Worm (Caenorhabditis elegans) whole organism, midembryonic: ENCODE measurements around the gene taf-3.

Experiments used
- T22C8.4 ChIP-seq: fragments of 200-800 bp; sonication (Bioruptor generic); IDR thresholded peaks from 2 replicates; pipeline ENCODE4 v1.3.6; 2022; ENCODE audit warnings: missing genetic modification characterization, missing compliant biosample characterization
- cog-1 ChIP-seq: sonication (generic microtip); optimal IDR thresholded peaks from 2 replicates; lab custom pipeline; 2016; ENCODE audit warnings: missing genetic modification characterization, missing compliant biosample characterization
- flt-1 ChIP-seq: fragments of 200-800 bp; sonication (Bioruptor generic); IDR thresholded peaks from 2 replicates; pipeline ENCODE4 v1.3.6; 2022; ENCODE audit warnings: missing genetic modification characterization, missing compliant biosample characterization
- klf-2 ChIP-seq: fragments of 200-800 bp; sonication (Bioruptor generic); conservative IDR thresholded peaks from 2 replicates; pipeline ENCODE4 v1.3.6; 2022; ENCODE audit warnings: missing genetic modification reagents, missing genetic modification characterization, missing compliant biosample characterization
- med-1 ChIP-seq: sonication (generic microtip); optimal IDR thresholded peaks from 2 replicates; lab custom pipeline; 2017; ENCODE audit warnings: missing genetic modification characterization, mild to moderate bottlenecking, missing compliant biosample characterization, antibody characterized with exemption, missing genetic modification reagents; ENCODE audit not compliant: insufficient read depth
- ref-1 ChIP-seq: fragments of 200-800 bp; sonication (Bioruptor generic); conservative IDR thresholded peaks from 2 replicates; pipeline ENCODE4 v1.3.6; 2022; ENCODE audit warnings: missing genetic modification reagents, missing genetic modification characterization, missing compliant biosample characterization
- tab-1 ChIP-seq: fragments of 200-800 bp; sonication (Bioruptor generic); IDR thresholded peaks from 2 replicates; pipeline ENCODE4 v1.3.6; 2022; ENCODE audit warnings: missing genetic modification characterization, missing compliant biosample characterization
- ztf-23 ChIP-seq: fragments of 200-800 bp; sonication (Bioruptor generic); IDR thresholded peaks from 2 replicates; pipeline ENCODE4 v1.3.6; 2022; ENCODE audit warnings: missing genetic modification reagents, missing genetic modification characterization, missing compliant biosample characterization
- ztf-29 ChIP-seq: fragments of 200-800 bp; sonication (Bioruptor generic); IDR thresholded peaks from 2 replicates; pipeline ENCODE4 v1.3.6; 2022; ENCODE audit warnings: missing genetic modification reagents, missing genetic modification characterization, missing compliant biosample characterization

taf-3 gene

ce11 chrX:16387690-16388361 lies 55.6 kb downstream of the taf-3 start:
- no peak for TF ChIP-seq ztf-23
- no peak for TF ChIP-seq cog-1 (tag; lab: Kevin White, UChicago)
- TF ChIP-seq klf-2, result no peak
- TF ChIP-seq flt-1 (GFP tag; lab: Robert Waterston, UW), result 0 out of 2 replicates have a peak, but pooled peaks have one; percentile 55
- no peak for TF ChIP-seq ztf-29

ce11 chrX:16388362-16388761 lies 56.1 kb downstream of the taf-3 start:
- TF ChIP-seq ref-1 (GFP tag; lab: Robert Waterston, UW) (no peak), ztf-23 (no peak), flt-1 (GFP tag; lab: Robert Waterston, UW) (no peak), klf-2 (no peak), ztf-29 (no peak), cog-1 (tag; lab: Kevin White, UChicago) (no peak), T22C8.4 (no peak), med-1 (GFP tag; lab: Kevin White, UChicago) (no peak), tab-1 (GFP tag; lab: Robert Waterston, UW) (no peak)

- TF ChIP-seq tab-1 (GFP tag; lab: Robert Waterston, UW) (no peak), flt-1 (GFP tag; lab: Robert Waterston, UW) (0 out of 2 replicates have a peak, but pooled peaks have one; percentile 16)
Measured at ce11 chrX:16389273-16389672, 57.0 kb downstream of the taf-3 start, which contains the start of gene let-2. Gene let-2 (minus strand): TSS chrX:16389340.

ce11 chrX:16389973-16390372 lies 57.7 kb downstream of the taf-3 start:
- TF ChIP-seq T22C8.4, result no peak
- TF ChIP-seq flt-1 (GFP tag; lab: Robert Waterston, UW), result no peak
- no peak for TF ChIP-seq ztf-29
- TF ChIP-seq tab-1 (GFP tag; lab: Robert Waterston, UW), result no peak
- TF ChIP-seq klf-2, result no peak
- no peak for TF ChIP-seq ztf-23
- TF ChIP-seq cog-1 (tag; lab: Kevin White, UChicago), result no peak

- TF ChIP-seq med-1 (GFP tag; lab: Kevin White, UChicago) (no peak), ref-1 (GFP tag; lab: Robert Waterston, UW) (no peak), tab-1 (GFP tag; lab: Robert Waterston, UW) (no peak)
Measured at ce11 chrX:16391110-16391509, 58.9 kb downstream of the taf-3 start.

- TF ChIP-seq T22C8.4 (no peak), cog-1 (tag; lab: Kevin White, UChicago) (peak; percentile 1), ref-1 (GFP tag; lab: Robert Waterston, UW) (0 out of 2 replicates have a peak, but pooled peaks have one; percentile 6), flt-1 (GFP tag; lab: Robert Waterston, UW) (no peak), tab-1 (GFP tag; lab: Robert Waterston, UW) (0 out of 2 replicates have a peak, but pooled peaks have one; percentile 15), ztf-29 (no peak), klf-2 (no peak)
Measured at ce11 chrX:16392107-16392506, 59.9 kb downstream of the taf-3 start.
